Fruit fly (Drosophila melanogaster) whole organism, embryonic: ENCODE results near the gene CG14401.

Experiments used
- Adf1 ChIP-seq: fragments of 200-800 bp; sonication (Bioruptor generic); IDR thresholded peaks from 2 replicates; pipeline ENCODE4 v1.3.6; 2022; ENCODE audit warnings: missing biosample characterization, missing genetic modification characterization
- Atf-2 ChIP-seq: fragments of 200-800 bp; sonication (Bioruptor generic); optimal IDR thresholded peaks from 2 replicates; lab custom pipeline; 2016; ENCODE audit warnings: missing biosample characterization, missing genetic modification characterization
- CG10543 ChIP-seq: fragments of 200-800 bp; sonication (Bioruptor generic); optimal IDR thresholded peaks from 3 replicates; lab custom pipeline; 2017; ENCODE audit warnings: missing biosample characterization, mild to moderate bottlenecking, missing genetic modification characterization, moderate library complexity
- CG10959 ChIP-seq: fragments of 200-800 bp; sonication (Bioruptor generic); IDR thresholded peaks from 2 replicates; pipeline ENCODE4 v1.3.6; 2022; ENCODE audit warnings: missing biosample characterization, missing genetic modification characterization
- CG11247 ChIP-seq: fragments of 200-800 bp; sonication (Bioruptor generic); IDR thresholded peaks from 2 replicates; pipeline ENCODE4 v1.3.6; 2022; ENCODE audit warnings: missing biosample characterization, missing genetic modification characterization
- CG11695 ChIP-seq: fragments of 200-800 bp; sonication (Bioruptor generic); IDR thresholded peaks from 3 replicates; pipeline ENCODE4 v1.3.6; 2022; ENCODE audit warnings: missing biosample characterization, missing genetic modification characterization
- CG12236 ChIP-seq: fragments of 200-800 bp; sonication (Bioruptor generic); optimal IDR thresholded peaks from 2 replicates; lab custom pipeline; 2016; ENCODE audit warnings: missing biosample characterization, missing genetic modification characterization
- CG1233 ChIP-seq: fragments of 200-800 bp; sonication (Bioruptor generic); optimal IDR thresholded peaks from 4 replicates; lab custom pipeline; 2018; ENCODE audit warnings: missing biosample characterization, mild to moderate bottlenecking, missing genetic modification characterization
- CG12769 ChIP-seq: fragments of 200-800 bp; sonication (Bioruptor generic); optimal IDR thresholded peaks from 2 replicates; lab custom pipeline; 2019; ENCODE audit warnings: missing biosample characterization, mild to moderate bottlenecking, missing genetic modification characterization, moderate library complexity
- CG13287 ChIP-seq: fragments of 200-800 bp; sonication (Bioruptor generic); IDR thresholded peaks from 2 replicates; pipeline ENCODE4 v1.3.6; 2022; ENCODE audit warnings: missing biosample characterization, missing genetic modification characterization; ENCODE audit not compliant: partially characterized antibody
- CG13624 ChIP-seq: fragments of 200-800 bp; sonication (Bioruptor generic); optimal IDR thresholded peaks from 2 replicates; lab custom pipeline; 2016; ENCODE audit warnings: missing biosample characterization, missing genetic modification characterization
- CG1529 ChIP-seq: fragments of 200-800 bp; sonication (Bioruptor generic); optimal IDR thresholded peaks from 3 replicates; lab custom pipeline; 2018; ENCODE audit warnings: missing biosample characterization, missing genetic modification characterization
- CG17568 ChIP-seq: fragments of 200-800 bp; sonication (Bioruptor generic); optimal IDR thresholded peaks from 2 replicates; lab custom pipeline; 2018; ENCODE audit warnings: missing biosample characterization, mild to moderate bottlenecking, missing genetic modification characterization, moderate library complexity
- CG30403 ChIP-seq: fragments of 200-800 bp; sonication (Bioruptor generic); optimal IDR thresholded peaks from 3 replicates; lab custom pipeline; 2016; ENCODE audit warnings: missing biosample characterization, missing genetic modification characterization
- CG31224 ChIP-seq: fragments of 200-800 bp; sonication (Bioruptor generic); IDR thresholded peaks from 2 replicates; pipeline ENCODE4 v1.3.6; 2022; ENCODE audit warnings: missing biosample characterization, missing genetic modification characterization
- CG32767 ChIP-seq: fragments of 200-800 bp; sonication (Bioruptor generic); IDR thresholded peaks from 2 replicates; pipeline ENCODE4 v1.3.6; 2022; ENCODE audit warnings: missing biosample characterization, missing genetic modification characterization
- CG34224 ChIP-seq: fragments of 200-800 bp; sonication (Bioruptor generic); IDR thresholded peaks from 3 replicates; pipeline ENCODE4 v1.3.6; 2022; ENCODE audit warnings: missing biosample characterization, missing genetic modification characterization; ENCODE audit not compliant: partially characterized antibody
- CG5180 ChIP-seq: fragments of 200-800 bp; sonication (Bioruptor generic); optimal IDR thresholded peaks from 3 replicates; lab custom pipeline; 2017; ENCODE audit warnings: missing biosample characterization, missing genetic modification characterization, mild to moderate bottlenecking, moderate library complexity, missing genetic modification reagents
- CG8290 ChIP-seq, 3 experiments: fragments of 200-800 bp; sonication (Bioruptor generic); optimal IDR thresholded peaks; 2 replicates each; lab custom pipeline; 2016 to 2019; ENCODE audit warnings: missing biosample characterization in 3 of 3, missing genetic modification characterization in 3 of 3, mild to moderate bottlenecking in 2 of 3, moderate library complexity in 1 of 3
- CG8765 ChIP-seq: fragments of 200-800 bp; sonication (Bioruptor generic); IDR thresholded peaks from 2 replicates; pipeline ENCODE4 v1.3.6; 2022; ENCODE audit warnings: missing biosample characterization, missing genetic modification characterization
- Drgx ChIP-seq: fragments of 200-800 bp; sonication (Bioruptor generic); IDR thresholded peaks from 2 replicates; pipeline ENCODE4 v1.3.6; 2022; ENCODE audit warnings: missing biosample characterization, missing genetic modification characterization
- Ets65A ChIP-seq: fragments of 200-800 bp; sonication (Bioruptor generic); peaks from one replicate; lab custom pipeline; 2016; ENCODE audit warnings: missing biosample characterization, missing genetic modification characterization
- HmgD ChIP-seq: fragments of 200-800 bp; sonication (Bioruptor generic); optimal IDR thresholded peaks from 3 replicates; lab custom pipeline; 2016; ENCODE audit warnings: missing biosample characterization, missing genetic modification characterization
- Hr78 ChIP-seq, 2 experiments: fragments of 200-800 bp in 1 of 2; fragments of >200 bp in 1 of 2; sonication (Bioruptor generic) in 1 of 2; optimal IDR thresholded peaks; 2 replicates each; lab custom pipeline; 2017 to 2019; ENCODE audit warnings: missing biosample characterization in 2 of 2, missing genetic modification characterization in 2 of 2, mild to moderate bottlenecking in 1 of 2, moderate library complexity in 1 of 2
- Kr ChIP-seq: fragments of 200-800 bp; sonication (Bioruptor generic); optimal IDR thresholded peaks from 2 replicates; lab custom pipeline; 2017; ENCODE audit warnings: missing biosample characterization, mild to moderate bottlenecking, missing genetic modification characterization
- PHDP ChIP-seq: fragments of 200-800 bp; sonication (Bioruptor generic); optimal IDR thresholded peaks from 3 replicates; lab custom pipeline; 2018; ENCODE audit warnings: missing biosample characterization, mild to moderate bottlenecking, missing genetic modification characterization, moderate library complexity
- Taf1 ChIP-seq: fragments of 200-800 bp; sonication (Bioruptor generic); IDR thresholded peaks from 2 replicates; pipeline ENCODE4 v1.3.6; 2022; ENCODE audit warnings: missing biosample characterization, missing genetic modification characterization
- amos ChIP-seq: fragments of 200-800 bp; sonication (Bioruptor generic); IDR thresholded peaks from 2 replicates; pipeline ENCODE4 v1.3.6; 2022; ENCODE audit warnings: missing biosample characterization, missing genetic modification characterization; ENCODE audit not compliant: partially characterized antibody
- bab2 ChIP-seq: fragments of 200-800 bp; sonication (Bioruptor generic); optimal IDR thresholded peaks from 2 replicates; lab custom pipeline; 2016; ENCODE audit warnings: missing biosample characterization, missing genetic modification characterization
- caup ChIP-seq: fragments of 200-800 bp; sonication (Bioruptor generic); optimal IDR thresholded peaks from 3 replicates; lab custom pipeline; 2017; ENCODE audit warnings: missing biosample characterization, mild to moderate bottlenecking, missing genetic modification characterization, moderate library complexity; ENCODE audit not compliant: severe bottlenecking
- crp ChIP-seq, 2 experiments: fragments of 200-800 bp; sonication (Bioruptor generic); optimal IDR thresholded peaks; 2 replicates in 1 of 2; 3 replicates in 1 of 2; lab custom pipeline; 2017; ENCODE audit warnings: missing biosample characterization in 2 of 2, missing genetic modification characterization in 2 of 2, mild to moderate bottlenecking in 1 of 2, moderate library complexity in 1 of 2
- dan ChIP-seq: fragments of 200-800 bp; sonication (Bioruptor generic); IDR thresholded peaks from 2 replicates; pipeline ENCODE4 v1.3.6; 2022; ENCODE audit warnings: missing biosample characterization, missing genetic modification characterization
- dm ChIP-seq: fragments of 200-800 bp; sonication (Bioruptor generic); optimal IDR thresholded peaks from 3 replicates; lab custom pipeline; 2016; ENCODE audit warnings: missing biosample characterization, missing genetic modification characterization
- emc ChIP-seq: fragments of 200-800 bp; sonication (Bioruptor generic); optimal IDR thresholded peaks from 2 replicates; lab custom pipeline; 2016; ENCODE audit warnings: missing biosample characterization, missing genetic modification characterization
- esg ChIP-seq: fragments of 200-800 bp; sonication (Bioruptor generic); conservative IDR thresholded peaks from 2 replicates; pipeline ENCODE4 v1.3.6; 2022; ENCODE audit warnings: missing biosample characterization, missing genetic modification characterization
- fd64A ChIP-seq: fragments of 200-800 bp; sonication (Bioruptor generic); optimal IDR thresholded peaks from 3 replicates; lab custom pipeline; 2018; ENCODE audit warnings: missing biosample characterization, mild to moderate bottlenecking, missing genetic modification characterization
- gt ChIP-seq: fragments of 200-800 bp; sonication (Bioruptor generic); IDR thresholded peaks from 2 replicates; pipeline ENCODE4 v1.3.6; 2022; ENCODE audit warnings: missing biosample characterization, missing genetic modification characterization
- hkb ChIP-seq, 2 experiments: fragments of 200-800 bp in 1 of 2; fragments of >200 bp in 1 of 2; sonication (Bioruptor generic) in 1 of 2; IDR thresholded peaks in 1 of 2; optimal IDR thresholded peaks in 1 of 2; 2 replicates each; pipeline versions ENCODE4 v1.3.6 to Lab custom; 2017 to 2022; ENCODE audit warnings: missing biosample characterization in 1 of 2, missing genetic modification characterization in 1 of 2
- inv ChIP-seq: fragments of 200-800 bp; sonication (Bioruptor generic); IDR thresholded peaks from 2 replicates; pipeline ENCODE4 v1.3.6; 2022; ENCODE audit warnings: missing biosample characterization, missing genetic modification characterization; ENCODE audit not compliant: partially characterized antibody
- lbe ChIP-seq: fragments of 200-800 bp; sonication (Bioruptor generic); optimal IDR thresholded peaks from 2 replicates; lab custom pipeline; 2016; ENCODE audit warnings: missing biosample characterization, mild to moderate bottlenecking, missing genetic modification characterization
- pb ChIP-seq: fragments of 200-800 bp; sonication (Bioruptor generic); optimal IDR thresholded peaks from 3 replicates; lab custom pipeline; 2016; ENCODE audit warnings: missing biosample characterization, missing genetic modification characterization
- pzg ChIP-seq: fragments of 200-800 bp; sonication (Bioruptor generic); optimal IDR thresholded peaks from 3 replicates; lab custom pipeline; 2018; ENCODE audit warnings: missing biosample characterization, mild to moderate bottlenecking, missing genetic modification characterization, moderate library complexity
- sens-2 ChIP-seq: fragments of 200-800 bp; sonication (Bioruptor generic); IDR thresholded peaks from 2 replicates; pipeline ENCODE4 v1.3.6; 2022; ENCODE audit warnings: missing biosample characterization, missing genetic modification characterization
- stwl ChIP-seq: fragments of 200-800 bp; sonication (Bioruptor generic); optimal IDR thresholded peaks from 3 replicates; lab custom pipeline; 2018; ENCODE audit warnings: missing biosample characterization, mild to moderate bottlenecking, missing genetic modification characterization, moderate library complexity
- tin ChIP-seq: fragments of 200-800 bp; sonication (Bioruptor generic); optimal IDR thresholded peaks from 3 replicates; lab custom pipeline; 2016; ENCODE audit warnings: missing biosample characterization, missing genetic modification characterization
- tio ChIP-seq: fragments of 200-800 bp; sonication (Bioruptor generic); optimal IDR thresholded peaks from 2 replicates; lab custom pipeline; 2017; ENCODE audit warnings: missing biosample characterization, missing genetic modification characterization, inconsistent platforms
- vvl ChIP-seq: fragments of 200-800 bp; sonication (Bioruptor generic); IDR thresholded peaks from 2 replicates; pipeline ENCODE4 v1.3.6; 2022; ENCODE audit warnings: missing biosample characterization, missing genetic modification characterization
- wdn ChIP-seq: fragments of 200-800 bp; sonication (Bioruptor generic); IDR thresholded peaks from 2 replicates; pipeline ENCODE4 v1.3.6; 2022; ENCODE audit warnings: missing biosample characterization, missing genetic modification characterization
- wek ChIP-seq: fragments of 200-800 bp; sonication (Bioruptor generic); optimal IDR thresholded peaks from 3 replicates; lab custom pipeline; 2018; ENCODE audit warnings: missing biosample characterization, mild to moderate bottlenecking, missing genetic modification characterization, moderate library complexity

CG14401 gene

dm6 chr2L:20885889-20886507 is 16.3 kb downstream of the CG14401 start (continued):
- no peak for TF ChIP-seq Atf-2 (GFP tag; lab: Kevin White, UChicago)
- TF ChIP-seq CG11695 (GFP tag; lab: Robert Waterston, UW): no peak
- no peak for TF ChIP-seq tin (GFP tag; lab: Kevin White, UChicago)
- TF ChIP-seq CG13287 (GFP tag; lab: Robert Waterston, UW): no peak
- no peak for TF ChIP-seq Kr (GFP tag; lab: Kevin White, UChicago)
- peak; percentile 26 for TF ChIP-seq PHDP (tag; lab: Kevin White, UChicago)
- TF ChIP-seq CG12769 (tag; lab: Kevin White, UChicago): peak; percentile 78
- no peak for TF ChIP-seq fd64A (GFP tag; lab: Kevin White, UChicago)
- TF ChIP-seq dan (GFP tag; lab: Robert Waterston, UW): no peak
- no peak for TF ChIP-seq CG8290 (GFP tag; optimal IDR thresholded peaks at IDR 0.05; lab: Kevin White, UChicago)
- TF ChIP-seq CG8290 (tag; optimal IDR thresholded peaks at IDR 0.05; lab: Kevin White, UChicago): peak in 1 of 2 experiments; percentile 4
- no peak; the same call in 1 of the 2 replicates for TF ChIP-seq amos (GFP tag; lab: Robert Waterston, UW)
- peak; percentile 11 for TF ChIP-seq wek (GFP tag; lab: Kevin White, UChicago)
- no peak for TF ChIP-seq vvl (GFP tag; lab: Robert Waterston, UW)
- no peak for TF ChIP-seq pzg
- TF ChIP-seq CG10543 (GFP tag; lab: Kevin White, UChicago): peak; percentile 30
- TF ChIP-seq Adf1 (GFP tag; lab: Robert Waterston, UW): no peak
- no peak for TF ChIP-seq pb (GFP tag; lab: Kevin White, UChicago)
- no peak for TF ChIP-seq esg (GFP tag; lab: Robert Waterston, UW)
- no peak for TF ChIP-seq lbe (GFP tag; lab: Kevin White, UChicago)
- TF ChIP-seq wdn: no peak
- TF ChIP-seq CG34224 (GFP tag; lab: Robert Waterston, UW): no peak; the same call in 2 of the 3 replicates
- TF ChIP-seq crp (GFP tag; optimal IDR thresholded peaks at IDR 0.05; lab: Kevin White, UChicago): peak in 1 of 2 experiments; percentile 61
- no peak for TF ChIP-seq CG5180 (GFP tag; lab: Kevin White, UChicago)
- no peak for TF ChIP-seq sens-2 (GFP tag; lab: Robert Waterston, UW)
- no peak for TF ChIP-seq emc (GFP tag; lab: Kevin White, UChicago)
- TF ChIP-seq Ets65A (GFP tag; lab: Kevin White, UChicago): no peak
- no peak for TF ChIP-seq stwl (tag; lab: Kevin White, UChicago)
- no peak for TF ChIP-seq hkb (optimal IDR thresholded peaks at IDR 0.05; lab: Kevin White, UChicago)
- no peak for TF ChIP-seq hkb (GFP tag; IDR thresholded peaks at IDR 0.05; lab: Robert Waterston, UW)
- TF ChIP-seq CG12236 (GFP tag; lab: Kevin White, UChicago): no peak
- no peak for TF ChIP-seq CG30403 (GFP tag; lab: Kevin White, UChicago)
- TF ChIP-seq CG1529: no peak
- no peak for TF ChIP-seq CG13624
- no peak for TF ChIP-seq CG1233 (GFP tag; lab: Kevin White, UChicago)
- no peak for TF ChIP-seq CG10959
- TF ChIP-seq CG17568 (GFP tag; lab: Kevin White, UChicago): no peak
- TF ChIP-seq bab2 (GFP tag; lab: Kevin White, UChicago): no peak
- TF ChIP-seq HmgD (GFP tag; lab: Kevin White, UChicago): no peak
- no peak for TF ChIP-seq CG31224 (GFP tag; lab: Robert Waterston, UW)
- no peak for TF ChIP-seq caup (GFP tag; lab: Kevin White, UChicago)
- TF ChIP-seq gt (GFP tag; lab: Robert Waterston, UW): no peak
- TF ChIP-seq CG32767 (GFP tag; lab: Robert Waterston, UW): no peak
- TF ChIP-seq Hr78 (GFP tag; optimal IDR thresholded peaks at IDR 0.05; lab: Kevin White, UChicago): no peak
- TF ChIP-seq Drgx: no peak
- no peak for TF ChIP-seq inv
- no peak for TF ChIP-seq Taf1
- no peak for TF ChIP-seq dm
- TF ChIP-seq CG11247 (GFP tag; lab: Robert Waterston, UW): no peak
- TF ChIP-seq tio: no peak
- no peak for TF ChIP-seq CG8765 (GFP tag; lab: Robert Waterston, UW)
